Worm (Caenorhabditis elegans) whole organism, mixed stage, embryonic: ENCODE measurements around the gene mpk-2.

Experiments
- M03D4.4 ChIP-seq: sonication (generic microtip); optimal IDR thresholded peaks from 2 replicates; lab custom pipeline; 2017; ENCODE audit warnings: mild to moderate bottlenecking, missing genetic modification characterization, missing compliant biosample characterization
- bed-3 ChIP-seq: fragments of 200-800 bp; sonication (Bioruptor generic); optimal IDR thresholded peaks from 3 replicates; lab custom pipeline; 2018; ENCODE audit warnings: mild to moderate bottlenecking, missing genetic modification characterization, moderate library complexity, missing compliant biosample characterization
- blmp-1 ChIP-seq: fragments of 150-350 bp; optimal IDR thresholded peaks from 2 replicates; lab custom pipeline; 2014; ENCODE audit warnings: missing biosample characterization, missing genetic modification characterization
- ceh-83 ChIP-seq: fragments of 200-800 bp; sonication (Bioruptor generic); optimal IDR thresholded peaks from 2 replicates; lab custom pipeline; 2018; ENCODE audit warnings: mild to moderate bottlenecking, missing genetic modification characterization, missing compliant biosample characterization
- ces-1 ChIP-seq: fragments of 150-350 bp; optimal IDR thresholded peaks from 2 replicates; lab custom pipeline; 2014; ENCODE audit warnings: missing biosample characterization, missing genetic modification reagents, missing genetic modification characterization
- cnd-1 ChIP-seq: fragments of 200-800 bp; sonication (Bioruptor generic); optimal IDR thresholded peaks from 2 replicates; lab custom pipeline; 2018; ENCODE audit warnings: mild to moderate bottlenecking, missing genetic modification characterization, missing compliant biosample characterization
- drap-1 ChIP-seq: fragments of 200-800 bp; sonication (Bioruptor generic); optimal IDR thresholded peaks from 3 replicates; lab custom pipeline; 2018; ENCODE audit warnings: mild to moderate bottlenecking, missing genetic modification characterization, missing compliant biosample characterization
- elt-1 ChIP-seq: sonication (generic microtip); optimal IDR thresholded peaks from 2 replicates; lab custom pipeline; 2017; ENCODE audit warnings: missing genetic modification characterization, mild to moderate bottlenecking, missing compliant biosample characterization, antibody characterized with exemption, moderate library complexity, borderline replicate concordance; ENCODE audit not compliant: insufficient read depth
- elt-3 ChIP-seq: fragments of 150-350 bp; optimal IDR thresholded peaks from 2 replicates; lab custom pipeline; 2014; ENCODE audit warnings: missing biosample characterization, missing genetic modification characterization
- lin-32 ChIP-seq: fragments of 200-800 bp; sonication (Bioruptor generic); optimal IDR thresholded peaks from 2 replicates; lab custom pipeline; 2018; ENCODE audit warnings: mild to moderate bottlenecking, missing genetic modification characterization, missing compliant biosample characterization
- lsy-2 ChIP-seq: fragments of 150-350 bp; optimal IDR thresholded peaks from 2 replicates; lab custom pipeline; 2014; ENCODE audit warnings: missing biosample characterization, missing genetic modification characterization
- mep-1 ChIP-seq: fragments of 150-350 bp; optimal IDR thresholded peaks from 2 replicates; lab custom pipeline; 2017; ENCODE audit warnings: missing biosample characterization, missing genetic modification reagents, missing genetic modification characterization, inconsistent platforms
- mls-2 ChIP-seq: sonication (generic microtip); optimal IDR thresholded peaks from 2 replicates; lab custom pipeline; 2016; ENCODE audit warnings: mild to moderate bottlenecking, missing genetic modification characterization, moderate library complexity, missing compliant biosample characterization
- nhr-12 ChIP-seq: fragments of 150-350 bp; optimal IDR thresholded peaks from 2 replicates; lab custom pipeline; 2014; ENCODE audit warnings: missing biosample characterization, missing genetic modification characterization
- nhr-2 ChIP-seq: fragments of 150-350 bp; optimal IDR thresholded peaks from 2 replicates; lab custom pipeline; 2014; ENCODE audit warnings: missing biosample characterization, missing genetic modification characterization
- nhr-237 ChIP-seq: fragments of 150-350 bp; optimal IDR thresholded peaks from 2 replicates; lab custom pipeline; 2014; ENCODE audit warnings: missing biosample characterization, missing genetic modification characterization
- pha-4 ChIP-seq: fragments of 150-350 bp; optimal IDR thresholded peaks from 2 replicates; lab custom pipeline; 2018; ENCODE audit warnings: missing biosample characterization, missing genetic modification reagents, missing genetic modification characterization
- sem-2 ChIP-seq: fragments of 200-800 bp; sonication (Bioruptor generic); optimal IDR thresholded peaks from 2 replicates; lab custom pipeline; 2018; ENCODE audit warnings: mild to moderate bottlenecking, missing genetic modification characterization, missing compliant biosample characterization
- snpc-4 ChIP-seq: fragments of 150-350 bp; optimal IDR thresholded peaks from 2 replicates; lab custom pipeline; 2014; ENCODE audit warnings: missing biosample characterization, missing genetic modification characterization
- sptf-1 ChIP-seq: sonication (generic microtip); optimal IDR thresholded peaks from 2 replicates; lab custom pipeline; 2017; ENCODE audit warnings: mild to moderate bottlenecking, missing genetic modification characterization, moderate library complexity, missing compliant biosample characterization
- unc-120 ChIP-seq: sonication (generic microtip); optimal IDR thresholded peaks from 2 replicates; lab custom pipeline; 2017; ENCODE audit warnings: missing genetic modification characterization, missing compliant biosample characterization; ENCODE audit not compliant: poor library complexity, severe bottlenecking
- unc-39 ChIP-seq: fragments of 150-350 bp; optimal IDR thresholded peaks from 2 replicates; lab custom pipeline; 2014; ENCODE audit warnings: missing biosample characterization, missing genetic modification characterization

The mpk-2 gene

ce11 chrII:5156983-5157382 is 53.1 kb downstream of the mpk-2 start, which contains the start of gene msp-45:
Gene msp-45, minus strand, starts transcription at chrII:5157083.
- no peak for TF ChIP-seq pha-4 (tag; lab: Kevin White, UChicago)
- TF ChIP-seq nhr-237 (tag; lab: Kevin White, UChicago), result no peak
- TF ChIP-seq unc-120 (tag; lab: Kevin White, UChicago), result no peak
- TF ChIP-seq elt-1 (tag; lab: Kevin White, UChicago), result no peak
- TF ChIP-seq ceh-83 (GFP tag; lab: Kevin White, UChicago), result no peak
- no peak for TF ChIP-seq lin-32 (GFP tag; lab: Kevin White, UChicago)
- no peak for TF ChIP-seq ces-1 (GFP tag; lab: Kevin White, UChicago)
- TF ChIP-seq blmp-1 (tag; lab: Kevin White, UChicago), result no peak
- no peak for TF ChIP-seq mep-1 (tag; lab: Kevin White, UChicago)
- no peak for TF ChIP-seq sptf-1
- TF ChIP-seq mls-2 (tag; lab: Kevin White, UChicago), result no peak
- TF ChIP-seq, all 35 proteins: peak for 0

ce11 chrII:5157525-5157924 is 53.6 kb downstream of the mpk-2 start, which contains the start of gene srb-13:
Gene srb-13, minus strand, starts transcription at chrII:5157625.
- TF ChIP-seq sem-2 (no peak), cnd-1 (tag; lab: Kevin White, UChicago) (no peak), elt-3 (tag; lab: Kevin White, UChicago) (no peak), unc-39 (tag; lab: Kevin White, UChicago) (no peak), sptf-1 (no peak), M03D4.4 (tag; lab: Kevin White, UChicago) (no peak), bed-3 (no peak), nhr-2 (tag; lab: Kevin White, UChicago) (no peak), snpc-4 (tag; lab: Kevin White, UChicago) (no peak), lsy-2 (tag; lab: Kevin White, UChicago) (no peak), nhr-12 (no peak), mls-2 (tag; lab: Kevin White, UChicago) (no peak), drap-1 (GFP tag; lab: Kevin White, UChicago) (no peak)
